Worm (Caenorhabditis elegans) whole organism, L2 larva: ENCODE measurements around the gene B0280.17.

Experiments used
- R02D3.7 ChIP-seq: fragments of 150-350 bp; optimal IDR thresholded peaks from 2 replicates; lab custom pipeline; 2014; ENCODE audit warnings: missing biosample characterization, missing genetic modification characterization
- elt-1 ChIP-seq: fragments of 150-350 bp; optimal IDR thresholded peaks from 2 replicates; lab custom pipeline; 2014; ENCODE audit warnings: missing biosample characterization, missing genetic modification characterization
- nhr-12 ChIP-seq: fragments of 150-350 bp; optimal IDR thresholded peaks from 2 replicates; lab custom pipeline; 2014; ENCODE audit warnings: missing biosample characterization, missing genetic modification characterization

DNA sequence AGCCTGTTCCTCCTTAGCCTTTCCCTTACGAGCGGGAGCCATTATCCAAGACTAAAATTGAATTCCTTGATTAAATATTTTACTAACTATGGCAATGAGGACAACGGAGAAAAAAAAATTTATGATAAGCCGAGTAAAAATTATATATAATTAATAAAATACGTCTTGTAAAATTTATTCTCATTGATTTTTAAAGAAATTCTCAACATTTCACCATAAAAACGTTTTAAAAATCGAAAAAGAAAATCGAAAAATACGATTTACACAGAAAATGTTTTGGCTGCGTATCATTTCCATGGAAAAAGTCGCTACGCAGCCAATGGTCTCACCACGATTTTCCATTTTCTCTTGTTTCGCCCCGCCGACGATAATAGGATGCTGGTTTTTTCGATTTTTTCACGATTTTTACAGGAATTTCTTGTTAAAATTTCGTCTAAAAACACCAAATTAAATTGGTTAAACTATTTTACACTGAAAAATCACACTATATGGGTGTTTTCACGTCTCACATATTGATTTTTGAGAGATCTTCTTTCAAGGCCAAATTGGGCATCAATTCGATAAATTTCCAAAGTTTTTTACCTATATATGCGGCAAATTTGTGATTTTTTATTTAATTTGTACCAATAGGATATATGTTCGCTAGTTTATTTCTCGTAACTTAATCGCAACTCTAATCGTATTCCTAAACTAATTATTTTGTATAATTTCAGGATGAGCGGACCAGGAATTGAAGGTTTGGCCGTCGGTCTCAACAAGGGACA lies 43.8 kb upstream of the B0280.17 start, which contains the start of the genes rps-14 and rpl-36:
- TF ChIP-seq elt-1 (tag; lab: Kevin White, UChicago): no peak
- TF ChIP-seq nhr-12 (tag; lab: Kevin White, UChicago): no peak
- peak; percentile 44 for TF ChIP-seq R02D3.7 (tag; lab: Kevin White, UChicago)
